Fruit fly (Drosophila melanogaster) whole organism, embryonic: ENCODE results near the gene mthl12.

Source experiments
- CG10274 ChIP-seq: fragments of 200-800 bp; sonication (Bioruptor generic); optimal IDR thresholded peaks from 3 replicates; lab custom pipeline; 2017; ENCODE audit warnings: missing biosample characterization, mild to moderate bottlenecking, missing genetic modification characterization
- Neu2 ChIP-seq: fragments of 200-800 bp; sonication (Bioruptor generic); optimal IDR thresholded peaks from 3 replicates; lab custom pipeline; 2016; ENCODE audit warnings: missing biosample characterization, missing genetic modification characterization, borderline replicate concordance
- ase ChIP-seq: fragments of 200-800 bp; sonication (Bioruptor generic); IDR thresholded peaks from 3 replicates; pipeline ENCODE4 v1.3.6; 2022; ENCODE audit warnings: missing biosample characterization, missing genetic modification characterization
- kah ChIP-seq: fragments of 200-800 bp; sonication (Bioruptor generic); optimal IDR thresholded peaks from 2 replicates; lab custom pipeline; 2018; ENCODE audit warnings: missing biosample characterization, mild to moderate bottlenecking, missing genetic modification characterization

mthl12 gene

dm6 chr3R:13403032-13403459, 49.6 kb downstream of the mthl12 start, which contains the start of gene Dpm3 (continued):
- TF ChIP-seq kah (no peak), Neu2 (GFP tag; lab: Kevin White, UChicago) (no peak), CG10274 (GFP tag; lab: Kevin White, UChicago) (no peak), ase (GFP tag; lab: Robert Waterston, UW) (no peak)
- TF ChIP-seq, all 482 proteins: peak for 197
